Worm (Caenorhabditis elegans): ENCODE data around the gene swsn-6.

- TF ChIP-seq W03F9.2 (tag; optimal IDR thresholded peaks at IDR 0.05) (no peak), him-1 (tag; optimal IDR thresholded peaks at IDR 0.05) (no peak), dao-5 (tag; optimal IDR thresholded peaks at IDR 0.05) (no peak)
Measured at ce11 chrIV:5419122-5419521, 24.3 kb downstream of the swsn-6 start, which contains the start of gene ehn-3.

All from whole organism, L4/young adult.